Worm (Caenorhabditis elegans): ENCODE results near the gene srd-40.

- TF ChIP-seq C16A3.4 (tag; optimal IDR thresholded peaks at IDR 0.05) (no peak), nhr-237 (tag; optimal IDR thresholded peaks at IDR 0.05) (no peak), snpc-4 (tag; optimal IDR thresholded peaks at IDR 0.05) (no peak), efl-3 (GFP tag; optimal IDR thresholded peaks at IDR 0.05) (no peak), mdl-1 (tag; optimal IDR thresholded peaks at IDR 0.05) (no peak)
Measured at ce11 chrX:12317560-12317959, 6.0 kb upstream of the srd-40 start.
